Worm (Caenorhabditis elegans): ENCODE data around the gene oac-40.

The oac-40 gene

ce11 chrV:9016479-9016878 lies at the start of gene oac-40:
oac-40 (plus strand) TSS chrV:9016779.
- no peak for TF ChIP-seq tab-1 (GFP tag; IDR thresholded peaks at IDR 0.05)
- no peak for TF ChIP-seq ztf-23 (GFP tag; IDR thresholded peaks at IDR 0.05)
- no peak for TF ChIP-seq ref-1 (GFP tag; conservative IDR thresholded peaks at IDR 0.05)
- no peak for TF ChIP-seq T22C8.4 (GFP tag; IDR thresholded peaks at IDR 0.05)
- no peak for TF ChIP-seq cog-1 (tag; optimal IDR thresholded peaks at IDR 0.05)
- no peak for TF ChIP-seq med-1 (GFP tag; optimal IDR thresholded peaks at IDR 0.05; ENCODE audit: insufficient read depth)
- no peak for TF ChIP-seq klf-2 (GFP tag; conservative IDR thresholded peaks at IDR 0.05)
- no peak for TF ChIP-seq flt-1 (GFP tag; IDR thresholded peaks at IDR 0.05)
- no peak for TF ChIP-seq ztf-29 (GFP tag; IDR thresholded peaks at IDR 0.05)

DNA sequence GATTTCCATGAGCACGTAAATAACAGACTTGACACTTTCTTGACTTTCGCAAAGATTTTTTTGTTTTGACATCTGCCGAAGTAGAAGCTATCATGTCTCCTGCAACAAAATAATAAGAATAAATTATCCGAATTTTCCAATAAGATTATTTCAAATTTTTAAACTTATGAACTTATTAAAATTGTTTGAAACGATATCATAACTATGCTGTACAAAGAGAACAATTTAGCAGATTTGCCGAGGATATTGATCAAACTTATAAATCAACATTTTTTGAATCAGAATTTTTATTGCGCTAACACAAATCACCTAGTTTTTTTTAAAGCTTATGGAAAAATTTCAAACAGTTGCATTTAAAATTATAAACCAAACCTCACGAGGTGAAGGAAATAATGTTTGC lies 44.3 kb upstream of the oac-40 start, which contains the start of gene nhr-195:
Gene nhr-195 (minus strand): TSS at position 101 of the 400 bp plus-strand sequence.
- TF ChIP-seq cog-1 (tag; optimal IDR thresholded peaks at IDR 0.05): no peak
- no peak for TF ChIP-seq med-1 (GFP tag; optimal IDR thresholded peaks at IDR 0.05; ENCODE audit: insufficient read depth)
- no peak for TF ChIP-seq ztf-23 (GFP tag; IDR thresholded peaks at IDR 0.05)
- no peak for TF ChIP-seq tab-1 (GFP tag; IDR thresholded peaks at IDR 0.05)
- no peak for TF ChIP-seq ztf-29 (GFP tag; IDR thresholded peaks at IDR 0.05)
- no peak for TF ChIP-seq T22C8.4 (GFP tag; IDR thresholded peaks at IDR 0.05)
- TF ChIP-seq klf-2 (GFP tag; conservative IDR thresholded peaks at IDR 0.05): no peak
- TF ChIP-seq ref-1 (GFP tag; conservative IDR thresholded peaks at IDR 0.05): no peak
- no peak for TF ChIP-seq flt-1 (GFP tag; IDR thresholded peaks at IDR 0.05)

ce11 chrV:8974889-8975422 lies 41.6 kb upstream of the oac-40 start, which contains the start of gene nhr-143:
nhr-143 (minus strand) TSS chrV:8974939.
- TF ChIP-seq tab-1 (GFP tag; IDR thresholded peaks at IDR 0.05): no peak

ce11 chrV:8977895-8978294 lies 38.7 kb upstream of the oac-40 start:
- no peak for TF ChIP-seq ztf-23 (GFP tag; IDR thresholded peaks at IDR 0.05)
- TF ChIP-seq klf-2 (GFP tag; conservative IDR thresholded peaks at IDR 0.05): no peak
- no peak for TF ChIP-seq ref-1 (GFP tag; conservative IDR thresholded peaks at IDR 0.05)
- TF ChIP-seq T22C8.4 (GFP tag; IDR thresholded peaks at IDR 0.05): no peak
- no peak for TF ChIP-seq med-1 (GFP tag; optimal IDR thresholded peaks at IDR 0.05; ENCODE audit: insufficient read depth)
- TF ChIP-seq cog-1 (tag; optimal IDR thresholded peaks at IDR 0.05): no peak
- TF ChIP-seq tab-1 (GFP tag; IDR thresholded peaks at IDR 0.05): no peak
- no peak for TF ChIP-seq ztf-29 (GFP tag; IDR thresholded peaks at IDR 0.05)
- TF ChIP-seq flt-1 (GFP tag; IDR thresholded peaks at IDR 0.05): no peak

DNA sequence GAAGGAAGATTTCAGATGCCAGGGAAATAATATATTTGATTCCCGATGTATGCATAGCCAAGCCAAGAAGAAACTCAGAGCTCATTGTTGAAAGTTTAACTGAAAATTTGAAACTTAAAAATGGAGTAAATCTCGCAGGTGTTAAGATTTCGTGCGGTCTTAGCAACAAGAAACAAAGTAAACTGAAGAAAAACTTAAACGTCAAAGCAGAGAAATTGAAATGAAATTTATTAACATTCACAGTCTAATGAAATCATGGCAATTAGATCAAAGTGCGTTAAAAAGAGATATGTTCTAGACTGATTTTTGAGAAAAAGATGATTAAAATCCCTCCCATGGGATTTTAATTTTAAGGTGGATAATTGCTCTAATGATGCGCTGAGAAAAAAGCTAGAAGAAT lies 35.7 kb upstream of the oac-40 start, which contains the start of gene str-84:
Gene str-84 (minus strand): TSS at position 101 of the 400 bp plus-strand sequence.
- no peak for TF ChIP-seq T22C8.4 (GFP tag; IDR thresholded peaks at IDR 0.05)
- TF ChIP-seq flt-1 (GFP tag; IDR thresholded peaks at IDR 0.05): no peak
- TF ChIP-seq tab-1 (GFP tag; IDR thresholded peaks at IDR 0.05): no peak
- no peak for TF ChIP-seq ztf-23 (GFP tag; IDR thresholded peaks at IDR 0.05)
- TF ChIP-seq ref-1 (GFP tag; conservative IDR thresholded peaks at IDR 0.05): no peak
- TF ChIP-seq ztf-29 (GFP tag; IDR thresholded peaks at IDR 0.05): no peak
- no peak for TF ChIP-seq cog-1 (tag; optimal IDR thresholded peaks at IDR 0.05)
- TF ChIP-seq med-1 (GFP tag; optimal IDR thresholded peaks at IDR 0.05; ENCODE audit: insufficient read depth): no peak
- no peak for TF ChIP-seq klf-2 (GFP tag; conservative IDR thresholded peaks at IDR 0.05)

- TF ChIP-seq flt-1 (GFP tag; IDR thresholded peaks at IDR 0.05) (no peak), klf-2 (GFP tag; conservative IDR thresholded peaks at IDR 0.05) (no peak), tab-1 (GFP tag; IDR thresholded peaks at IDR 0.05) (no peak), ztf-23 (GFP tag; IDR thresholded peaks at IDR 0.05) (no peak), cog-1 (tag; optimal IDR thresholded peaks at IDR 0.05) (no peak), ztf-29 (GFP tag; IDR thresholded peaks at IDR 0.05) (no peak), T22C8.4 (GFP tag; IDR thresholded peaks at IDR 0.05) (no peak), ref-1 (GFP tag; conservative IDR thresholded peaks at IDR 0.05) (no peak), med-1 (GFP tag; optimal IDR thresholded peaks at IDR 0.05; ENCODE audit: insufficient read depth) (no peak)
These were observed 33.0 kb upstream of the oac-40 start, which contains the start of gene str-86 for ce11 chrV:8983604-8984003. str-86 (minus strand) TSS chrV:8983704.

DNA sequence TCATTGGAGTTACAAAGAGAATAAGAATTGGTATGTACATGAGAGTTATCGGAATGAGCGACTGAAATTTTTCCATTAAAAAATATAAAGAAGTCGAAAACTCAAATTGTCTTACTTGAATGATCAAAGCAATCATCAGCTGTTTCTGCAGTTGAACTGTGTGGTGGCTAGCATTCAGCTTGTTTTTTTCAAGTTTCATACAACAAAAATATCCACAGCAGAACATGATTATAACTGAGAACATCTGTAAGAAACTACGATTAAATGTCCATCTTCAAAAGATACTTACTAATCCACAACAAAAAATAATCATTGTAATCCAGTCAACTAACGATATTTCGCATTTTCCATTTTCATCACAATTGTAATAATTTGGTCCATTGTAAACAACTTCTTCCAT lies 31.8 kb upstream of the oac-40 start:
- TF ChIP-seq flt-1 (GFP tag; IDR thresholded peaks at IDR 0.05): no peak
- TF ChIP-seq ztf-23 (GFP tag; IDR thresholded peaks at IDR 0.05): no peak
- no peak for TF ChIP-seq med-1 (GFP tag; optimal IDR thresholded peaks at IDR 0.05; ENCODE audit: insufficient read depth)
- no peak for TF ChIP-seq ref-1 (GFP tag; conservative IDR thresholded peaks at IDR 0.05)
- TF ChIP-seq ztf-29 (GFP tag; IDR thresholded peaks at IDR 0.05): no peak
- no peak for TF ChIP-seq klf-2 (GFP tag; conservative IDR thresholded peaks at IDR 0.05)
- TF ChIP-seq T22C8.4 (GFP tag; IDR thresholded peaks at IDR 0.05): no peak
- no peak for TF ChIP-seq tab-1 (GFP tag; IDR thresholded peaks at IDR 0.05)
- TF ChIP-seq cog-1 (tag; optimal IDR thresholded peaks at IDR 0.05): no peak

ce11 chrV:8985740-8986139 lies 30.8 kb upstream of the oac-40 start, which contains the start of gene str-85:
str-85 (minus strand) TSS chrV:8985840.
- TF ChIP-seq tab-1 (GFP tag; IDR thresholded peaks at IDR 0.05) (no peak), ztf-23 (GFP tag; IDR thresholded peaks at IDR 0.05) (no peak), ref-1 (GFP tag; conservative IDR thresholded peaks at IDR 0.05) (no peak), cog-1 (tag; optimal IDR thresholded peaks at IDR 0.05) (no peak), T22C8.4 (GFP tag; IDR thresholded peaks at IDR 0.05) (no peak), klf-2 (GFP tag; conservative IDR thresholded peaks at IDR 0.05) (no peak), ztf-29 (GFP tag; IDR thresholded peaks at IDR 0.05) (no peak), flt-1 (GFP tag; IDR thresholded peaks at IDR 0.05) (no peak), med-1 (GFP tag; optimal IDR thresholded peaks at IDR 0.05; ENCODE audit: insufficient read depth) (no peak)

- TF ChIP-seq ref-1 (GFP tag; conservative IDR thresholded peaks at IDR 0.05) (no peak), cog-1 (tag; optimal IDR thresholded peaks at IDR 0.05) (no peak), ztf-29 (GFP tag; IDR thresholded peaks at IDR 0.05) (no peak), med-1 (GFP tag; optimal IDR thresholded peaks at IDR 0.05; ENCODE audit: insufficient read depth) (no peak), tab-1 (GFP tag; IDR thresholded peaks at IDR 0.05) (no peak), klf-2 (GFP tag; conservative IDR thresholded peaks at IDR 0.05) (no peak), ztf-23 (GFP tag; IDR thresholded peaks at IDR 0.05) (no peak), T22C8.4 (GFP tag; IDR thresholded peaks at IDR 0.05) (no peak), flt-1 (GFP tag; IDR thresholded peaks at IDR 0.05) (no peak)
These were observed 28.5 kb upstream of the oac-40 start, which contains the start of gene str-87 for ce11 chrV:8988104-8988503. str-87 (minus strand) TSS chrV:8988204.

Data from whole organism, midembryonic.